Fruit fly (Drosophila melanogaster) S2 (cell line): ENCODE data around the gene CG43218.

Experiments used
- CG8478 ChIP-seq: fragments of >200 bp; optimal IDR thresholded peaks from 2 replicates; lab custom pipeline; 2018
- CTCF ChIP-seq, 2 experiments: fragments of >200 bp; optimal IDR thresholded peaks; 2 replicates each; lab custom pipeline; 2018

dm6 chr3L:21256062-21257023, 1.5 kb upstream of the CG43218 start:
- TF ChIP-seq CG8478, result no peak
- no peak for TF ChIP-seq CTCF (optimal IDR thresholded peaks at IDR 0.05; lab: Kevin White, UChicago)
